Fruit fly (Drosophila melanogaster) whole organism, wandering third instar larva: ENCODE measurements around the gene Aptx.

ENCODE experiments used
- Dfd ChIP-seq: fragments of >200 bp; optimal IDR thresholded peaks from 2 replicates; lab custom pipeline; 2017; ENCODE audit warnings: missing biosample characterization, missing genetic modification characterization
- Hnf4 ChIP-seq: fragments of 200-800 bp; sonication (Bioruptor generic); optimal IDR thresholded peaks from 2 replicates; lab custom pipeline; 2016; ENCODE audit warnings: missing biosample characterization, mild to moderate bottlenecking, missing genetic modification characterization
- OdsH ChIP-seq: fragments of 200-800 bp; sonication (Bioruptor generic); optimal IDR thresholded peaks from 2 replicates; lab custom pipeline; 2016; ENCODE audit warnings: missing biosample characterization, mild to moderate bottlenecking, missing genetic modification characterization
- Rel ChIP-seq, 2 experiments: fragments of 200-800 bp; sonication (Bioruptor generic) in 1 of 2; optimal IDR thresholded peaks; 2 replicates in 1 of 2; 3 replicates in 1 of 2; lab custom pipeline; 2016 to 2019; ENCODE audit warnings: mild to moderate bottlenecking in 2 of 2, missing biosample characterization in 2 of 2, missing genetic modification characterization in 2 of 2, moderate library complexity in 1 of 2
- Sp1 ChIP-seq: fragments of 200-800 bp; sonication (Bioruptor generic); optimal IDR thresholded peaks from 3 replicates; lab custom pipeline; 2019; ENCODE audit warnings: missing biosample characterization, mild to moderate bottlenecking, missing genetic modification characterization, moderate library complexity
- dsf ChIP-seq: sonication (Bioruptor generic); optimal IDR thresholded peaks from 2 replicates; lab custom pipeline; 2016; ENCODE audit warnings: missing biosample characterization, missing genetic modification characterization, borderline replicate concordance
- ey ChIP-seq: fragments of 200-800 bp; sonication (Bioruptor generic); optimal IDR thresholded peaks from 2 replicates; lab custom pipeline; 2016; ENCODE audit warnings: missing biosample characterization, missing genetic modification characterization
- h ChIP-seq: fragments of 200-800 bp; sonication (Bioruptor generic); optimal IDR thresholded peaks from 3 replicates; lab custom pipeline; 2016; ENCODE audit warnings: missing biosample characterization, mild to moderate bottlenecking, missing genetic modification characterization
- lola ChIP-seq: fragments of >200 bp; optimal IDR thresholded peaks from 2 replicates; lab custom pipeline; 2017; ENCODE audit warnings: missing biosample characterization, missing genetic modification characterization
- pan ChIP-seq: fragments of >200 bp; optimal IDR thresholded peaks from 2 replicates; lab custom pipeline; 2017
- sage ChIP-seq: fragments of 200-800 bp; sonication (Bioruptor generic); optimal IDR thresholded peaks from 2 replicates; lab custom pipeline; 2016; ENCODE audit warnings: missing biosample characterization, mild to moderate bottlenecking, missing genetic modification characterization
- sv ChIP-seq: fragments of 200-800 bp; sonication (Bioruptor generic); optimal IDR thresholded peaks from 3 replicates; lab custom pipeline; 2016; ENCODE audit warnings: missing biosample characterization, missing genetic modification characterization
- usp ChIP-seq: fragments of >200 bp; optimal IDR thresholded peaks from 2 replicates; lab custom pipeline; 2017; ENCODE audit warnings: missing biosample characterization, missing genetic modification characterization

Aptx gene

dm6 chr3R:19412434-19412833 lies 9.2 kb downstream of the Aptx start, which contains the start of gene CG31221:
TSS of gene CG31221 (plus strand) at chr3R:19412689.
- no peak for TF ChIP-seq Sp1 (GFP tag; lab: Kevin White, UChicago)
- TF ChIP-seq h (GFP tag; lab: Kevin White, UChicago), result no peak
- no peak for TF ChIP-seq OdsH (GFP tag; lab: Kevin White, UChicago)
- TF ChIP-seq usp (GFP tag; lab: Kevin White, UChicago), result no peak
- no peak for TF ChIP-seq Rel (GFP tag; optimal IDR thresholded peaks at IDR 0.05; lab: Kevin White, UChicago)
- no peak for TF ChIP-seq Rel (tag; optimal IDR thresholded peaks at IDR 0.05; lab: Kevin White, UChicago)
- TF ChIP-seq Hnf4 (GFP tag; lab: Kevin White, UChicago), result no peak
- TF ChIP-seq pan (lab: Kevin White, UChicago), result no peak
- no peak for TF ChIP-seq lola (GFP tag; lab: Kevin White, UChicago)
- TF ChIP-seq sv, result no peak
- no peak for TF ChIP-seq ey (GFP tag; lab: Kevin White, UChicago)
- TF ChIP-seq sage (GFP tag; lab: Kevin White, UChicago), result no peak
- no peak for TF ChIP-seq dsf (GFP tag; lab: Kevin White, UChicago)
- TF ChIP-seq Dfd (GFP tag; lab: Kevin White, UChicago), result no peak

- TF ChIP-seq h (GFP tag; lab: Kevin White, UChicago), result no peak
Observed at dm6 chr3R:19425099-19425498, 21.8 kb downstream of the Aptx start, which contains the start of gene CG3517. TSS of gene CG3517 (minus strand) at chr3R:19425199.
